Fruit fly (Drosophila melanogaster) whole organism, embryonic: ENCODE results near the gene robl62A.
A peak's percentile ranks its signal among the peaks of the same experiment; 100 is the strongest.

Experiments used
- Adf1 ChIP-seq: fragments of 200-800 bp; sonication (Bioruptor generic); IDR thresholded peaks from 2 replicates; pipeline ENCODE4 v1.3.6; 2022; ENCODE audit warnings: missing biosample characterization, missing genetic modification characterization
- CG10209 ChIP-seq: fragments of 200-800 bp; sonication (Bioruptor generic); optimal IDR thresholded peaks from 3 replicates; lab custom pipeline; 2017; ENCODE audit warnings: missing biosample characterization, mild to moderate bottlenecking, missing genetic modification characterization, missing genetic modification reagents
- CG1024 ChIP-seq: fragments of 200-800 bp; sonication (Bioruptor generic); IDR thresholded peaks from 2 replicates; pipeline ENCODE4 v1.3.6; 2022; ENCODE audit warnings: missing biosample characterization, missing genetic modification characterization
- CG10959 ChIP-seq: fragments of 200-800 bp; sonication (Bioruptor generic); IDR thresholded peaks from 2 replicates; pipeline ENCODE4 v1.3.6; 2022; ENCODE audit warnings: missing biosample characterization, missing genetic modification characterization
- CG10979 ChIP-seq: fragments of 200-800 bp; sonication (Bioruptor generic); optimal IDR thresholded peaks from 2 replicates; lab custom pipeline; 2018; ENCODE audit warnings: missing biosample characterization, mild to moderate bottlenecking, missing genetic modification characterization, moderate library complexity
- CG11085 ChIP-seq: fragments of 200-800 bp; sonication (Bioruptor generic); IDR thresholded peaks from 2 replicates; pipeline ENCODE4 v1.3.6; 2022; ENCODE audit warnings: missing biosample characterization, missing genetic modification characterization
- CG12219 ChIP-seq: fragments of 200-800 bp; sonication (Bioruptor generic); optimal IDR thresholded peaks from 3 replicates; lab custom pipeline; 2018; ENCODE audit warnings: missing biosample characterization, mild to moderate bottlenecking, missing genetic modification characterization
- CG13287 ChIP-seq: fragments of 200-800 bp; sonication (Bioruptor generic); IDR thresholded peaks from 2 replicates; pipeline ENCODE4 v1.3.6; 2022; ENCODE audit warnings: missing biosample characterization, missing genetic modification characterization; ENCODE audit not compliant: partially characterized antibody
- CG15601 ChIP-seq: fragments of 200-800 bp; sonication (Bioruptor generic); optimal IDR thresholded peaks from 3 replicates; lab custom pipeline; 2019; ENCODE audit warnings: missing biosample characterization, mild to moderate bottlenecking, missing genetic modification characterization, moderate library complexity
- CG1603 ChIP-seq: fragments of 200-800 bp; sonication (Bioruptor generic); optimal IDR thresholded peaks from 2 replicates; lab custom pipeline; 2019; ENCODE audit warnings: missing biosample characterization, mild to moderate bottlenecking, missing genetic modification characterization, moderate library complexity
- CG16815 ChIP-seq: fragments of 200-800 bp; sonication (Bioruptor generic); optimal IDR thresholded peaks from 3 replicates; lab custom pipeline; 2017; ENCODE audit warnings: missing biosample characterization, mild to moderate bottlenecking, missing genetic modification characterization
- CG17385 ChIP-seq: fragments of 200-800 bp; sonication (Bioruptor generic); optimal IDR thresholded peaks from 3 replicates; lab custom pipeline; 2018; ENCODE audit warnings: missing biosample characterization, mild to moderate bottlenecking, missing genetic modification characterization
- CG31388 ChIP-seq: fragments of 200-800 bp; sonication (Bioruptor generic); optimal IDR thresholded peaks from 2 replicates; lab custom pipeline; 2016; ENCODE audit warnings: missing biosample characterization, missing genetic modification characterization
- CG32772 ChIP-seq: fragments of 200-800 bp; sonication (Bioruptor generic); IDR thresholded peaks from 2 replicates; pipeline ENCODE4 v1.3.6; 2022; ENCODE audit warnings: missing biosample characterization, missing genetic modification characterization
- CG34422 ChIP-seq: fragments of 200-800 bp; sonication (Bioruptor generic); IDR thresholded peaks from 3 replicates; pipeline ENCODE4 v1.3.6; 2022; ENCODE audit warnings: missing biosample characterization, missing genetic modification characterization
- CG8478 ChIP-seq: fragments of >200 bp; optimal IDR thresholded peaks from 2 replicates; lab custom pipeline; 2018
- CHES-1-like ChIP-seq: fragments of 200-800 bp; sonication (Bioruptor generic); optimal IDR thresholded peaks from 2 replicates; lab custom pipeline; 2016; ENCODE audit warnings: missing biosample characterization, missing genetic modification characterization
- D19A ChIP-seq: fragments of 200-800 bp; optimal IDR thresholded peaks from 3 replicates; lab custom pipeline; 2019; ENCODE audit warnings: missing biosample characterization, mild to moderate bottlenecking, missing genetic modification characterization, moderate library complexity
- Dip3 ChIP-seq: fragments of 200-800 bp; sonication (Bioruptor generic); optimal IDR thresholded peaks from 3 replicates; lab custom pipeline; 2016; ENCODE audit warnings: missing biosample characterization, missing genetic modification characterization
- H15 ChIP-seq: fragments of 200-800 bp; sonication (Bioruptor generic); IDR thresholded peaks from 3 replicates; pipeline ENCODE4 v1.3.6; 2022; ENCODE audit warnings: missing biosample characterization, missing genetic modification characterization
- Hmx ChIP-seq: fragments of 200-800 bp; sonication (Bioruptor generic); optimal IDR thresholded peaks from 2 replicates; lab custom pipeline; 2016; ENCODE audit warnings: missing biosample characterization, missing genetic modification characterization
- MTF-1 ChIP-seq: fragments of 200-800 bp; sonication (Bioruptor generic); optimal IDR thresholded peaks from 2 replicates; lab custom pipeline; 2018; ENCODE audit warnings: missing biosample characterization, mild to moderate bottlenecking, missing genetic modification characterization, borderline replicate concordance
- Mrtf ChIP-seq: fragments of 200-800 bp; sonication (Bioruptor generic); IDR thresholded peaks from 3 replicates; pipeline ENCODE4 v1.3.6; 2022; ENCODE audit warnings: missing biosample characterization, missing genetic modification characterization
- Optix ChIP-seq: fragments of 200-800 bp; sonication (Bioruptor generic); IDR thresholded peaks from 3 replicates; pipeline ENCODE4 v1.3.6; 2022; ENCODE audit warnings: missing biosample characterization, missing genetic modification characterization
- Rfx ChIP-seq: fragments of 200-800 bp; sonication (Bioruptor generic); IDR thresholded peaks from 2 replicates; pipeline ENCODE4 v1.3.6; 2022; ENCODE audit warnings: missing biosample characterization, missing genetic modification characterization
- Sox102F ChIP-seq: fragments of 200-800 bp; sonication (Bioruptor generic); optimal IDR thresholded peaks from 2 replicates; lab custom pipeline; 2018; ENCODE audit warnings: missing biosample characterization, mild to moderate bottlenecking, missing genetic modification characterization, moderate library complexity
- Spps ChIP-seq: fragments of 200-800 bp; sonication (Bioruptor generic); optimal IDR thresholded peaks from 2 replicates; lab custom pipeline; 2018; ENCODE audit warnings: missing biosample characterization, mild to moderate bottlenecking, missing genetic modification characterization
- Xrp1 ChIP-seq: fragments of 200-800 bp; sonication (Bioruptor generic); IDR thresholded peaks from 2 replicates; pipeline ENCODE4 v1.3.6; 2022; ENCODE audit warnings: missing biosample characterization, missing genetic modification characterization
- ash1 ChIP-seq: fragments of 200-800 bp; sonication (Bioruptor generic); optimal IDR thresholded peaks from 2 replicates; lab custom pipeline; 2018; ENCODE audit warnings: missing biosample characterization, mild to moderate bottlenecking, missing genetic modification characterization
- bsh ChIP-seq, 2 experiments: fragments of 200-800 bp; sonication (Bioruptor generic); optimal IDR thresholded peaks; 2 replicates each; lab custom pipeline; 2017 to 2018; ENCODE audit warnings: mild to moderate bottlenecking in 2 of 2, missing biosample characterization in 2 of 2, missing genetic modification characterization in 2 of 2, moderate library complexity in 1 of 2
- chinmo ChIP-seq: fragments of 200-800 bp; sonication (Bioruptor generic); IDR thresholded peaks from 4 replicates; pipeline ENCODE4 v1.3.6; 2022; ENCODE audit warnings: missing biosample characterization, missing genetic modification characterization; ENCODE audit not compliant: partially characterized antibody
- chm ChIP-seq: fragments of 200-800 bp; sonication (Bioruptor generic); IDR thresholded peaks from 2 replicates; pipeline ENCODE4 v1.3.6; 2022; ENCODE audit warnings: missing biosample characterization, missing genetic modification characterization
- crol ChIP-seq: fragments of 200-800 bp; sonication (Bioruptor generic); IDR thresholded peaks from 2 replicates; pipeline ENCODE4 v1.3.6; 2022; ENCODE audit warnings: missing biosample characterization, missing genetic modification characterization
- dati ChIP-seq: fragments of 200-800 bp; sonication (Bioruptor generic); IDR thresholded peaks from 2 replicates; pipeline ENCODE4 v1.3.6; 2022; ENCODE audit warnings: missing biosample characterization, missing genetic modification characterization
- dmrt11E ChIP-seq: fragments of 200-800 bp; sonication (Bioruptor generic); optimal IDR thresholded peaks from 3 replicates; lab custom pipeline; 2018; ENCODE audit warnings: missing biosample characterization, mild to moderate bottlenecking, missing genetic modification characterization, moderate library complexity
- fd64A ChIP-seq: fragments of 200-800 bp; sonication (Bioruptor generic); optimal IDR thresholded peaks from 3 replicates; lab custom pipeline; 2018; ENCODE audit warnings: missing biosample characterization, mild to moderate bottlenecking, missing genetic modification characterization
- fd96Cb ChIP-seq: fragments of 200-800 bp; sonication (Bioruptor generic); optimal IDR thresholded peaks from 2 replicates; lab custom pipeline; 2018; ENCODE audit warnings: missing biosample characterization, mild to moderate bottlenecking, missing genetic modification characterization, moderate library complexity
- grn ChIP-seq: fragments of 200-800 bp; sonication (Bioruptor generic); optimal IDR thresholded peaks from 3 replicates; lab custom pipeline; 2017; ENCODE audit warnings: missing biosample characterization, missing genetic modification characterization
- hbn ChIP-seq: fragments of 200-800 bp; sonication (Bioruptor generic); IDR thresholded peaks from 2 replicates; pipeline ENCODE4 v1.3.6; 2022; ENCODE audit warnings: missing biosample characterization, missing genetic modification characterization; ENCODE audit not compliant: partially characterized antibody
- kni ChIP-seq: fragments of 200-800 bp; sonication (Bioruptor generic); optimal IDR thresholded peaks from 3 replicates; lab custom pipeline; 2017; ENCODE audit warnings: mild to moderate bottlenecking, missing biosample characterization, missing genetic modification reagents, missing genetic modification characterization
- otp ChIP-seq: fragments of 200-800 bp; sonication (Bioruptor generic); IDR thresholded peaks from 3 replicates; pipeline ENCODE4, ENCODE4 v1.3.6; 2022; ENCODE audit warnings: missing biosample characterization, missing genetic modification characterization
- p53 ChIP-seq: fragments of 200-800 bp; sonication (Bioruptor generic); optimal IDR thresholded peaks from 2 replicates; lab custom pipeline; 2016; ENCODE audit warnings: missing biosample characterization, missing genetic modification characterization
- peb ChIP-seq: fragments of 200-800 bp; sonication (Bioruptor generic); IDR thresholded peaks from 2 replicates; pipeline ENCODE4 v1.3.6; 2022; ENCODE audit warnings: missing biosample characterization, missing genetic modification characterization
- sens ChIP-seq: fragments of 200-800 bp; sonication (Bioruptor generic); peaks from one replicate; lab custom pipeline; 2016; ENCODE audit warnings: missing biosample characterization, missing genetic modification characterization
- sr ChIP-seq: fragments of 200-800 bp; sonication (Bioruptor generic); IDR thresholded peaks from 3 replicates; pipeline ENCODE4 v1.3.6; 2022; ENCODE audit warnings: missing biosample characterization, missing genetic modification characterization
- unpg ChIP-seq: fragments of 200-800 bp; sonication (Bioruptor generic); optimal IDR thresholded peaks from 3 replicates; lab custom pipeline; 2018; ENCODE audit warnings: missing biosample characterization, mild to moderate bottlenecking, missing genetic modification characterization, moderate library complexity
- vvl ChIP-seq: fragments of 200-800 bp; sonication (Bioruptor generic); IDR thresholded peaks from 2 replicates; pipeline ENCODE4 v1.3.6; 2022; ENCODE audit warnings: missing biosample characterization, missing genetic modification characterization
- zen ChIP-seq: fragments of 200-800 bp; sonication (Bioruptor generic); optimal IDR thresholded peaks from 3 replicates; lab custom pipeline; 2018; ENCODE audit warnings: missing biosample characterization, mild to moderate bottlenecking, missing genetic modification characterization, moderate library complexity
- zfh1 ChIP-seq: fragments of 200-800 bp; sonication (Bioruptor generic); IDR thresholded peaks from 3 replicates; pipeline ENCODE4 v1.3.6; 2022; ENCODE audit warnings: missing biosample characterization, missing genetic modification characterization

robl62A gene

DNA sequence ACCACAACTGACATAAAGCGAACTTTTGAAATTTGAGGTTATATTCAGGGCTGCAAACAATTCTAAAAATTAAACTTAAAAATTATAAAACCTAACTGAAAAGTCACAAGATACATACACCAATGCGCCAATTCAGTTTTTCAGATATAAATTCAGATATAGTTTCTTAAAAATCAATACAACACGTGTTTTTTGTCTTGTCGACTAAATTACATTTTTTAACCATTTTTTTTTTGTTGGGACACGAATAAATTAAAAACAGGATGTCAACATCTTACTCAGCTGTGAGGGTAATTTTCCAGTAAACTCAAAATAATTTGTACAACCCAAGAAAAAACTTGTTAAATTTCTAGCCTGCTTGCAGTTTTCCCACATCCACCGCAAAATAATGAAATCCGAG, 39.6 kb upstream of the robl62A start, which contains the start of gene SA2:
Gene SA2, minus strand, starts transcription at position 101 of the 400 bp plus-strand sequence.
- TF ChIP-seq p53 (no peak), CG31388 (GFP tag; lab: Kevin White, UChicago) (no peak), dati (GFP tag; lab: Robert Waterston, UW) (no peak), MTF-1 (no peak), D19A (tag; lab: Kevin White, UChicago) (no peak), CG17385 (GFP tag; lab: Kevin White, UChicago) (no peak), fd64A (no peak), Optix (GFP tag; lab: Robert Waterston, UW) (no peak), Mrtf (GFP tag; lab: Robert Waterston, UW) (no peak), CG1024 (GFP tag; lab: Robert Waterston, UW) (no peak), Hmx (no peak), zen (tag; lab: Kevin White, UChicago) (no peak), peb (GFP tag; lab: Robert Waterston, UW) (no peak), CG1603 (tag; lab: Kevin White, UChicago) (no peak), Dip3 (GFP tag; lab: Kevin White, UChicago) (no peak), CG11085 (GFP tag; lab: Robert Waterston, UW) (no peak)

DNA sequence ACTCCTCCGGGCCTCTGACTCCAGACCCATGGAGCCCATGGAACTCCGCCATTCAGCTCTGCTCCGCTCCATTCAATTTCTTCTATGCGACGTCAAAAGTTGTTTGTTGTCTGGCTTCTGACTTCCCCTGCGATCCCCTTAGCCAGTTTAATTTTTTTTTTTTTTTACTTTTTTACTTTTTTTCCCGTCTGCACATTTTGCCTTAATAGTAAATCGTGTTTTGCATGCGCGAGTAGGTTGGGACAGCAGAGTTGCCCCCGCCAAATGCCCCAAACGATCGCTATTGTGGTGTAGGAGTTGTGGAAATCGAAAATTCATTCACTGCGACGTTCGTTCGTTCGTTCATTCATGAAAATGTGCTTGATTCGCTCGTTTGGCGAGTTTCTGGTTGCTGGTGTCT, 36.4 kb upstream of the robl62A start:
- no peak for TF ChIP-seq Rfx (GFP tag; lab: Robert Waterston, UW)
- TF ChIP-seq Sox102F (GFP tag; lab: Kevin White, UChicago) = no peak
- no peak for TF ChIP-seq Adf1
- TF ChIP-seq CHES-1-like = no peak
- no peak for TF ChIP-seq CG12219 (GFP tag; lab: Kevin White, UChicago)
- peak; percentile 19 for TF ChIP-seq kni (GFP tag; lab: Kevin White, UChicago)
- 0 out of 4 replicates have a peak, but pooled peaks have one; percentile 64 for TF ChIP-seq chinmo (GFP tag; lab: Robert Waterston, UW)
- TF ChIP-seq sens (GFP tag; lab: Kevin White, UChicago) = peak; percentile 53
- TF ChIP-seq sr (GFP tag; lab: Robert Waterston, UW) = 0 out of 3 replicates have a peak, but pooled peaks have one; percentile 46
- TF ChIP-seq bsh (GFP tag; optimal IDR thresholded peaks at IDR 0.05; lab: Kevin White, UChicago) = peak in 1 of 2 experiments; percentile 54
- no peak for TF ChIP-seq crol (GFP tag; lab: Robert Waterston, UW)
- TF ChIP-seq CG8478 (lab: Kevin White, UChicago) = no peak
- TF ChIP-seq grn (GFP tag; lab: Kevin White, UChicago) = no peak
- TF ChIP-seq CG13287 = no peak
- TF ChIP-seq vvl = peak; percentile 39; the same call in 1 of the 2 replicates
- TF ChIP-seq, all 482 proteins: peak for 6

DNA sequence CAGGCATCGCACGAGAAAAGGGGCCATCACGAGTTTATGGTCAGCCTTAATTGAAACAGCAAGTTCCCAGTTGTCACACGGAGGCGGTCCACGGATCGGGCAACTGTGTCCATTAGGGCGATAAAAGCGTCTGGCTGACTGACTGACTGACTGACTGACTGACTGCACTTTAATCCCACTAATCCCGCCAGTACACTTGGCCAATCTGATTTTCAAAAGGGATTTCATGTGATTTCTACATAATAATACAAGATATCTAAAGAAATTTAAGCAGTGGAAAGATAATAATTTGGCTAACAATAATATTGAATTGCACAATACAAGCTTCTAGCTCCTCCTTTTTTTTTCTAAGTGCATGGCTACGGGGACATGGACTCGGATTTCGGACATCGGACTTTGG, 35.1 kb upstream of the robl62A start:
- TF ChIP-seq CG1603 (tag; lab: Kevin White, UChicago) (peak; percentile 35), CG16815 (GFP tag; lab: Kevin White, UChicago) (no peak), CG10959 (GFP tag; lab: Robert Waterston, UW) (peak; percentile 6; the same call in 1 of the 2 replicates), ash1 (GFP tag; lab: Kevin White, UChicago) (no peak), Xrp1 (GFP tag; lab: Robert Waterston, UW) (peak; percentile 20; the same call in 1 of the 2 replicates), fd96Cb (peak; percentile 3), dmrt11E (tag; lab: Kevin White, UChicago) (peak; percentile 62), chm (GFP tag; lab: Robert Waterston, UW) (peak; percentile 39; the same call in 1 of the 2 replicates), CG15601 (tag; lab: Kevin White, UChicago) (no peak), hbn (GFP tag; lab: Robert Waterston, UW) (no peak), CG32772 (GFP tag; lab: Robert Waterston, UW) (0 out of 2 replicates have a peak, but pooled peaks have one; percentile 7), sens (GFP tag; lab: Kevin White, UChicago) (peak; percentile 69), Spps (no peak), otp (GFP tag; lab: Robert Waterston, UW) (peak; percentile 36; the same call in 1 of the 3 replicates), unpg (GFP tag; lab: Kevin White, UChicago) (peak; percentile 14), bsh (GFP tag; optimal IDR thresholded peaks at IDR 0.05; lab: Kevin White, UChicago) (peak in 1 of 2 experiments; percentile 48), CG10979 (tag; lab: Kevin White, UChicago) (peak; percentile 29), zfh1 (0 out of 3 replicates have a peak, but pooled peaks have one; percentile 17), H15 (GFP tag; lab: Robert Waterston, UW) (0 out of 3 replicates have a peak, but pooled peaks have one; percentile 11), CG10209 (GFP tag; lab: Kevin White, UChicago) (peak; percentile 66), CG34422 (GFP tag; lab: Robert Waterston, UW) (0 out of 3 replicates have a peak, but pooled peaks have one; percentile 15)
